Fruit fly (Drosophila melanogaster): ENCODE results near the gene CG32266.

dm6 chr3L:3785688-3786087, 4.9 kb upstream of the CG32266 start:
- TF ChIP-seq kay (GFP tag; ENCODE audit: borderline replicate concordance) (no peak), Clk (GFP tag; optimal IDR thresholded peaks at IDR 0.05) (no peak)
